Worm (Caenorhabditis elegans): ENCODE results near the gene taf-11.3.

The taf-11.3 gene

DNA sequence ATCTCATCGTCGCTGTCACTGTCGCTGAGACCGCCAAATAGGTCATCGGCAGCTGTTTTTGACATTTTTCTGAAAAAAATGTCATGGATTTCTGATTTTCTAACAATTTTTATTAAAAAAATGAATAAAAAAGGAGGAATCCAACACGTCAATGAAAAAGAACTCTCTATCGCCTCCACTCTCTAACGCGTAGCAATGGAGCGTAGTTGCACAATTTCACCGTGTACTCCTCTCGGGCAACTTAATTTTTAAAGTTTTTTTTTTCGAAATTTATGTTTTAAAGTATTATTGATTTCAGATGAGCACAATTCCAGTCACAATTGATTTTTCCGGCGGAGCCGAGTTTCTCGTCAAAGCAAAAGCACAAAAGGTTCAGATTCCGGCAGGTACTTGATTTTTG lies at the start of gene taf-11.3, which contains the start of gene urm-1:
TSS of gene taf-11.3 (minus strand) at position 69 of the 400 bp plus-strand sequence.
TSS of gene urm-1 (plus strand) at position 299 of the 400 bp plus-strand sequence.
- TF ChIP-seq unc-62 (GFP tag; optimal IDR thresholded peaks at IDR 0.05), result no peak

DNA sequence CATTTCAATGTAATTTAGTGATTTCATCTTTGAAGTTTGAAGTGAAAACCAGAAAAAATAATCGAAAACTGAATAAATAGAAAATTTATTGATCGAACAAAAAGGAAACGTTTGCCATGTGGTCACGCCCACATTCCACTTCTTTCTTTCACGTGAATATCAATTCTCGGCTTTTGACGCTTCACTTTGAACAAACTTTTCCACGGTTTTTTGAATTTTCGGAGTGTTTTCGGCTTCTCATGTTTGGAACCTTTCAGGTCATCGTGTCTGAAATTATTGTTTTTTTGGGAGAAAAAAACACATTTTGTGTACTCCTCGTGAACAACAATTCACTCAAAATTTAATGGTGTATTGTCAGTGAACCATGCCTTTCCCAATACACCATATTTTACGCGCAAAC lies 47.9 kb upstream of the taf-11.3 start, which contains the start of gene T21C12.8:
TSS of gene T21C12.8 (minus strand) at position 101 of the 400 bp plus-strand sequence.
- TF ChIP-seq unc-62 (GFP tag; optimal IDR thresholded peaks at IDR 0.05), result no peak

DNA sequence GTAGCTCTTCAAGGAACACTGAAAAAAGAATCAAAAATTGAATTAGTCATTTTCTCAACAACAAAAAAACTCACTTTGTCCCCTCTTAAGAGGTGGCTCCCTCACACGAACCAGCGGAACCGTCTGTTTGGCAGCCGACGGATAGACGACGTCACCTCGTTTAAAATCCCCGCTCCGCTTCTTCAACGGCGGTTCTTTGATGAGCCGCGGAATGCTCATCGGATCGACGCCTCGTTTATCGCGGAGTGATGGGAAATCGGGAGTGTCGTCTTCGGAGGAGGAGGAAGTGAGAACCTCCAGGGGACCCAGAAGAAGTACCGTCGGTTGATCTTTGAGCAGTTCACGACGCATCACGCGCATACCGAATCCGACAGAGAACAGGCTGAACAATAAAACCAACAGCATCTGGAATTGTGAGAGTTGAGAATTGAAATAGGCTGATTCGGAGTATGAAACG lies 33.7 kb upstream of the taf-11.3 start, which contains the start of gene nlp-68:
TSS of gene nlp-68 (minus strand) at position 407 of the 457 bp plus-strand sequence.
- no peak for TF ChIP-seq unc-62 (GFP tag; optimal IDR thresholded peaks at IDR 0.05)

DNA sequence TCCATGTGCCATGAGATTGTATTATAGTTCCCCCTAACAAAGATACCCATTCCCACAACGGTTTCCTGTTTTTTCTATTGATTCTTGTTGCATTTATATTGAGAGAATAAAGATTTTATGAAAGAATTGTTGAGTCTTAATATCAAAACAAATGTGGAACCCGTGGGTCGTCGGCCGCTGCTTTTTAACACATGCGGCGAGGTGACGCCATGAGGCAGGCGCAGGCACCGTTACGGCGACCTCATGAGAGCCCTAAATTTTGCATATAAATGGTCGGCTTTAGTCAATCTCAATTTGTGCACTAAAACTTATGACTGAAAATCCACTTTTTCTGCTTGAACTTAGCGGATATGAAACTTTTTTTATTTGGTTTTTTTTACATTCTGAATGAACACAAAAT lies 32.5 kb upstream of the taf-11.3 start:
- TF ChIP-seq unc-62 (GFP tag; optimal IDR thresholded peaks at IDR 0.05), result no peak

DNA sequence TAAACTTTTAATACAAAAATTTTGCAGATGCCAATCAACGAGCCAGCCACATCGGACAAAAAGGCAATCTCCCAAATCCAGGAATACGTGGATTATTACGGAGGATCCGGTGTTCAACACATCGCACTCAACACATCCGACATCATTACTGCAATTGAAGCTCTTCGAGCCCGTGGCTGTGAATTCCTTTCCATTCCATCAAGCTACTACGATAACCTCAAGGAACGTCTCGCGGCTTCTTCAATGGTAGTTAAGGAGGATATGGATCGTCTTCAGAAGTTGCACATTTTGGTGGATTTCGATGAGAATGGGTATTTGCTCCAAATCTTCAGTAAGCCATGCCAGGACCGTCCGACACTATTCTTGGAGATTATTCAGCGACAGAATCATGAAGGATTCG lies 32.0 kb upstream of the taf-11.3 start:
- TF ChIP-seq unc-62 (GFP tag; optimal IDR thresholded peaks at IDR 0.05), result no peak

DNA sequence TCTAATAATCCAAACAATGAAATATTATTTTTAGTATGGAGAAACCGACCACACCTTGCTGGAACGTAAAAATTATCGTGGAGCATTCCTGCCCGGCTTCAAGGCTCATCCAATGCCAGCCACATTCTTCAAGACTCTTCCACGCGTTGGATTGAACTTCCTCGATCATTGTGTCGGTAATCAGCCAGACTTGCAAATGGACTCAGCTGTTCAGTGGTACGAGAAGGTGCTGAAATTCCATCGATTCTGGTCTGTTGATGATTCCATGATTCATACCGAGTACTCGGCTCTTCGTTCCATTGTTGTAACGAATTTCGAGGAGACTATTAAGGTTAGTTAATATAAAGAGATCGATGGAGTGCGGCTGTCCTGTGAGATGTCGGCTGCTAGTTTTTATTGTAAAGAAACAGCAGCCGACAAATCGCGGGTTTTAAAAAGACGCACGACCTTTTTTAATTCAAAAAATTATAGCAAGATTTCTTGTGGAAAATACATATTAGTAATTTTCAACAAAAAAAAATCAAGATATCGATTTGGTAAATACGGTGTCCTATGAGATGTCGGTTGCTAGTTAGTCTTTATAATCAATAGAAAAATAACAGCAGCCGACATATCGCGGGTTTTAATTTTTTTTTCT lies 31.2 kb upstream of the taf-11.3 start:
- no peak for TF ChIP-seq unc-62 (GFP tag; optimal IDR thresholded peaks at IDR 0.05)

DNA sequence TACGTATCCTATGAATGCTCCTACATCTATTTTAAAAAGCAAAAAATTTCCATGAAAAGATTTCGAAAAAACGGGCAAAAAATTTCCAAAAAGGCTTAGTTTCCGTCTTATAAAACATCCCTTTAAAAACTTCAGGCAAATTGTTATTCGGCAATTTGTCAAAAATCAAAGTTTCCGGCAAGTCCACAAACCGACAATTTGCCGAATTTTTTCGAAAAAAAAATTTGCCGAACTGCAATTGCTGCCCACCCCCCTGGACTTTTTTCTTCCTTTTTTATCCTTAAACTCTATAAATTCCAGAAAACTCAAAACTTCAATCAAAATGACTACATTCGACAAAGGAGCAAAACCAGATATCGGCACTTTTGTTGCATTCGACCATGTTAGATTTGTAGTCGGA lies 30.2 kb upstream of the taf-11.3 start, which contains the start of gene hpd-1:
TSS of gene hpd-1 (plus strand) at position 301 of the 400 bp plus-strand sequence.
- TF ChIP-seq unc-62 (GFP tag; optimal IDR thresholded peaks at IDR 0.05), result no peak

DNA sequence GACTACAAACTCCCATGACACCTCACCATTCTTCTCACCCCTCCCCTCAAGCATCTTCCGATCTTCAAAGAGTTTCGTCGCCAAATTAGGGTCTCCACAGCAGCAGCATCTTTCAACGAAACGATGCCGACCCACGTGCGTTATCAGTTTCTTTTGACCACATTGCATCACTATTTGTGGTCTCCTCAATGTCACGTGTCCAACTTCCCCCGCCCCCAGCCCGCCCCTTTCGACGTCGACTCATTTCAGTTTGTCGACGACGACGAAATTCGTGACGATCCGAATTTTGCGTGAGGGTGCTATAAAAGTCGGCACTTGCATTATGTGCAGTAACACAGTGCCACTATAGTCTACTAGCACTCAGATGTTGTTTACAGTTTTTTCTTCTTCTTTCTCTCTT lies 29.1 kb upstream of the taf-11.3 start:
- TF ChIP-seq unc-62 (GFP tag; optimal IDR thresholded peaks at IDR 0.05), result no peak

DNA sequence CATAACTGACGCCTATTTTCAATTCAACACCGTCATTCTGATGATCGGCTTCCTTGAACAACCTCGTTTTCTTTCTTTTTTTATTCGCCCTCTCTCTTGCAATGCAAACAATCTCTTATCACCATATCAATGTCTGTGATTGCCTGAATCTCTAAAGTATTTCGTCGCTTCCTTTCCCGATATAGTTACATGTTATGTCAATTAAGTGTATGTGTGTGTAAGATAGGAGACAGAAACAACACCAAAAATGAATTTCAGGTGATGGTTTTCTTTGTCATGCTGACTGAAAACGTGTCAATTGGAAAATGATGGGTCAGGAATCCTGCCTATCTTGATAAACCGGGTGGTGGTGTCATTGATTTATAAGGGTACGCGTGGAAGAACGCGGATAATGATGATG lies 28.3 kb upstream of the taf-11.3 start:
- no peak for TF ChIP-seq unc-62 (GFP tag; optimal IDR thresholded peaks at IDR 0.05)

DNA sequence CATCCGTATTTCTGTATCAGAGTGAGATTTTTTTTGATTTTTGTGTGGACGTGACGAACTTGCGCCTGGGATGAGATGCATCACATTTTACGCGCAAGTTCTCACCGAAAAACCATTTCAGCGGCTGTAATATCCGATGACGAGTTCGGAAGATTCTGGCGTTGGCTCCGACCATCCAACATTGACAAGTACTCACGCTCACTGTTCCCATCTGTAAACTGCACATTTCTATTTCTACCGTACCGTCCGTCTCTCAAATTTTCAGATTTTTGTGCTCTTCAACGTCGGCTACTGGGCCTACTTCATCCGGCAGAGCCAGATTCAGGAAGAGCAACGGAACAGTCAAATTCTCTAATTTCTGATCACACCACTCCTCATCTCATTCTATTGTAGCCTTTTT lies 22.4 kb upstream of the taf-11.3 start:
- TF ChIP-seq unc-62 (GFP tag; optimal IDR thresholded peaks at IDR 0.05), result no peak

DNA sequence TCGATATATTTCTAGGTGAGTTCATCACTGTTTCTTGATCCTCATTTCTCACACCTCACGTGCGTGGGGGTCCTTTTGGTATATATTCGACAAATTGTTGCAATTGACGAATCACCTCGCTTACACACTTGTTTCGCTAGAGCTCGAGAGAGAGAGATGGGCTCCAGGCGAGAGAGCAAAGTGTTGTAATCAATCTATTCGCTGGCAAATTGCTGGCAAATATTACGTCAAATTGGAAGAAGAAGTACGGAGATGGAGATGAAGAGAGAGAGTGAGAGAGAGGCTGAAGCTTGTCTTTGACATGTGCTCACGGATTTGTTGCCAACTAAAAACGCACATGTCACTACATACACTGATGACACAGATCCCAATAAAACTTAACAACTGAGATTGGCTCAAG lies 20.9 kb upstream of the taf-11.3 start:
- TF ChIP-seq unc-62 (GFP tag; optimal IDR thresholded peaks at IDR 0.05), result no peak

DNA sequence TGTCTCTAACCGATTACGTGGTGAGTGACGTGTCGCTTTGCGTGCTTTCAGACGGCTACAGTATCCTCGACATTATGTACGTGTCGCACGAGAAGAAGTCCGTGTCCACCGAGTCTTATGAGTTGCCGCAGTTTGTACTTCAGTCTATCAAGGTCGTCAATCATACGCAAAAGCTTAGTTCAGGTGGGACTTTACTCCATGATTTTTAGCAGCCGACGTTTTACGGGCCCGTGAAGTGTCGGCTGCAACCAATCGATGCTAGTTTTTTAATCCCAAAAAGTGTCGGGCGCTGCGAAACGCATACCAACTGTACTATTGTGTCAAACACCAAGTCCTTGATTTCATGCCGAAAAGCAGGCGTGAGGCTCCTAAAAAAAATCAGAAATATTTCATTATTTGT lies 19.8 kb upstream of the taf-11.3 start:
- TF ChIP-seq unc-62 (GFP tag; optimal IDR thresholded peaks at IDR 0.05), result no peak

DNA sequence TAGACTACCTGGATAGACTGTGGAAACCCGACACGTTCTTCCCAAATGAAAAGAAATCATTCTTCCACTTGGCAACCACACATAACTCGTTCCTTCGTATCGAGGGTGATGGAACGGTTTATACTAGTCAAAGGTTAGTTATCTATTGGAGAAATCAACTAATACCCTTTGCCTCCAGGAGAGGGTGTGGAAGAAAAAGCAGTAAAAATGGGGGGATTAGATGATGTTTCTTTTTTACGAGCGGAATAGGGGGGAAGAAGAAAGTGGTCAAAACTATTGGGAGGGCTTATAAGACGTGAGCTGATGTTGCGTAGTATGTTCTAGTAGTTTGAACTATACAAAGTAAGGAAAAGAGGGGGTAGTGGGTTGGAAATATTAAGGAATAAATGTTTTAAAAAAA lies 18.0 kb upstream of the taf-11.3 start:
- TF ChIP-seq unc-62 (GFP tag; optimal IDR thresholded peaks at IDR 0.05), result no peak

DNA sequence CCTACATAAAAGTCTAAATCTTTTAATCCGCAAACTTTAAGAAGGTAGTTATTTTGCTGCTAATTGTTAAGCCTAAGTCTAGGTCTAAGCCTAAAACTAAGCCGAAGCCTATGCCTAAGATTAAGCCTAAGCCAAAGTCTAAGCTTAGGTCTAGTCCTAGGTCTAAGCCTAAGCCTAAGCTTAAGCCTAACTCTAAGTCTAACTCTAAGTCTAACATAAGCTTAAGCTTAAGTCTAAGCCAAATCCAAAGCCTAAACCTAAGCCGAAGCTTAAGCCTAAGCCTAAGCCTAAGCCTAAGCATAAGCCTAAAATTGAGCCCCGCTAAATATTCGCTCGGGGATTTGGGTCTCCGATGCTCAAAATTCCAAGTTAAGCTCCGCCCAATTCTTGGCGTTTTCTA lies 16.2 kb upstream of the taf-11.3 start:
- TF ChIP-seq unc-62 (GFP tag; optimal IDR thresholded peaks at IDR 0.05), result no peak

DNA sequence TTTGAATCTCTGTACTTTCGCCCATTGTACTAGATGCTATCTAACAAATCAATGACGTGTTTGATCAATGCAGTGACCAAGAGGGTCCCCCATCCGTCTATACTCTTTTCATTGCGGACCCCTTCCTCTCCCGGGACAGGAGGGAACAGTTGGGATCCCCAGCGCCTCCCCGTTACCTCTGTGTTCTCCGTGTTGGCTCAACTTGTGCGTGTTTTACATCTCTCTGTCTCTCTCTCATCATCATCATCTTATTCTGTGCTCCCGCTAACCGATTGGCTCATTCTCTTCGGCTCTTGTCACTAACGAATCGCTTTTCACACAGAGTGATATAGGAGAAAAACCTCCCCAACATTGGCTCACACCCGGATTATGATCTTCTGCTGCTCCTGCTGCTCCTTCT lies 15.5 kb upstream of the taf-11.3 start, which contains the start of gene unc-49:
TSS of gene unc-49 (plus strand) at position 240 of the 400 bp plus-strand sequence.
- TF ChIP-seq unc-62 (GFP tag; optimal IDR thresholded peaks at IDR 0.05), result no peak

DNA sequence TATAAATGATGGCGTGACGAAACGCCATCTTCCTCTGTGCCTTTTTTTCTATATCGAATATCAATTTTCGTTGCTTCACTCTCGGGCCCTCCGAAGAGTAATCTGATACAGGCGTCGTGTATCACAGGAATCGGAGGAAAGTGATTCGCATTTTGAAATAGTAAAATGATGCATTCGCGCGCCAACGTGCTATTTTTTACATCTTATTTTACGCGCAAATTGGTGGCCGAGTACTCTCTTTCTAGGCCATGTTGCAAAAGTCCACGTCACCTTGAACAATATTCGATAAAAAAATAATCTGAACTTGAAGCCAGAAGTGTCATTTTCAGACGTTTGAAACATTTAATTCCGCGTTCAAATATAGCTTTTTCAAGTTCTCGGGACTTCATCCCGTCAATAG lies 14.6 kb upstream of the taf-11.3 start:
- TF ChIP-seq unc-62 (GFP tag; optimal IDR thresholded peaks at IDR 0.05), result no peak

DNA sequence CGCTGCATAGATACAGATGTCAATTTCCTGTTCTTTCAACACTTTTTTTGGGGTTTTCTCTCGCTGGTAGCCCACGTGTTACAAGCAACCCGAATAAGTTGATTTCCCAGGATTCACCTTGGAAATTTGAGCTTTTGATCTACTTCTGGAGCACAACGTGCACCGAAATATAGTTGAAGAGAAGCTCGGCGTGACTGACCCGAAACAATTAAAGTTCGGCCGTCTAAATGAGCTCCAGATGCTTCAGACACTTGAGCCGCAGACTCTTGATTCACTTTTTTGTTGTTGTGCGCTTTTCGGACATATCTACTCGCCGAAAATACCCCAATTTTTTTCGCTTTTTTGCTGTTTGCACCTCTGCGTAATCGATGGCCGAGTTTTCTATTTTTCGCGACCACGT lies 13.8 kb upstream of the taf-11.3 start:
- no peak for TF ChIP-seq unc-62 (GFP tag; optimal IDR thresholded peaks at IDR 0.05)

DNA sequence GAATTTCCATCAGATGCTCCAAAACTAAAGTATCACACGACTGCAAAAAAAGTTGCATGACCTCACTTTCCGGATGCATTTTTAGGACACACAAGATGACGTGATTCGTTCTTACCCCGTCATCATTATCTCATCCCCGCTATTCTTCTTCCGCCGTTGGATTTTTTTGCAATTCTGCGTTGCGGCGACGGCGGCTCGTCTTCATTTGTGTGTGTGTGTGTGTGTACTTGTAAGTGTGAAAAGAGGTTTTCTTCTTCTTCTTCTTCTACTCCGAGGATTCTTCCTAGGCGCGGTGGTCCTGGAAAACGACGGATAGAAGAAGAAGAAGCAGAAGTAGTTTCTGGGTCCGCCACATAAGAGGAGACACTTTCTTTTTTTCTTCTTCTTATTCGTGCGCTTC lies 10.7 kb upstream of the taf-11.3 start:
- no peak for TF ChIP-seq unc-62 (GFP tag; optimal IDR thresholded peaks at IDR 0.05)

Measured in whole organism, dauer.